Fruit fly (Drosophila melanogaster): ENCODE data around the gene tfc.

Gene tfc

dm6 chr3L:1300076-1300635 lies 43.9 kb downstream of the tfc start (continued):
- TF ChIP-seq CG30403 (GFP tag; optimal IDR thresholded peaks at IDR 0.05) (peak; percentile 82), CG7556 (GFP tag; optimal IDR thresholded peaks at IDR 0.05) (peak; percentile 89), CG4328 (GFP tag; optimal IDR thresholded peaks at IDR 0.05) (peak; percentile 84), CG10959 (GFP tag; IDR thresholded peaks at IDR 0.05) (peak; percentile 82), lilli (GFP tag; optimal IDR thresholded peaks at IDR 0.05) (peak; percentile 70), CG11504 (tag; optimal IDR thresholded peaks at IDR 0.05) (peak; percentile 88), CG14965 (GFP tag; optimal IDR thresholded peaks at IDR 0.05; ENCODE audit: borderline replicate concordance) (no peak), CG1603 (tag; optimal IDR thresholded peaks at IDR 0.05) (peak; percentile 31), dysf (GFP tag; IDR thresholded peaks at IDR 0.05) (peak; percentile 79), CG17612 (GFP tag; IDR thresholded peaks at IDR 0.05) (no peak; the same call in 1 of the 2 replicates), pho (GFP tag; optimal IDR thresholded peaks at IDR 0.05) (peak; percentile 7), CG15479 (GFP tag; optimal IDR thresholded peaks at IDR 0.05) (peak; percentile 17), Max (GFP tag; optimal IDR thresholded peaks at IDR 0.05) (peak; percentile 80), MBD-R2 (GFP tag; IDR thresholded peaks at IDR 0.05) (0 out of 2 replicates have a peak, but pooled peaks have one; percentile 46), Opbp (GFP tag; IDR thresholded peaks at IDR 0.05; ENCODE audit: partially characterized antibody) (no peak), abd-A (tag; optimal IDR thresholded peaks at IDR 0.05) (no peak), cg (GFP tag; optimal IDR thresholded peaks at IDR 0.05) (no peak), CG30020 (tag; optimal IDR thresholded peaks at IDR 0.05) (peak; percentile 41), CG11696 (GFP tag; IDR thresholded peaks at IDR 0.05) (peak; percentile 69), zf30C (GFP tag; optimal IDR thresholded peaks at IDR 0.05) (peak; percentile 97), ara (GFP tag; IDR thresholded peaks at IDR 0.05) (peak; percentile 92), Bdp1 (GFP tag; optimal IDR thresholded peaks at IDR 0.05) (peak; percentile 12), tx (GFP tag; optimal IDR thresholded peaks at IDR 0.05) (no peak), CG6683 (GFP tag; optimal IDR thresholded peaks at IDR 0.05) (peak; percentile 32), usp (GFP tag; optimal IDR thresholded peaks at IDR 0.05) (no peak), Doc3 (GFP tag; IDR thresholded peaks at IDR 0.05; ENCODE audit: partially characterized antibody) (no peak), Ada2b (GFP tag; IDR thresholded peaks at IDR 0.05) (no peak), run (tag; optimal IDR thresholded peaks at IDR 0.05) (peak; percentile 60), HmgD (GFP tag; optimal IDR thresholded peaks at IDR 0.05) (no peak), CG12219 (GFP tag; optimal IDR thresholded peaks at IDR 0.05) (peak; percentile 66), CG5245 (GFP tag; optimal IDR thresholded peaks at IDR 0.05) (peak; percentile 77), NFAT (GFP tag; IDR thresholded peaks at IDR 0.05) (peak; percentile 35; the same call in 1 of the 2 replicates), CG2889 (GFP tag; IDR thresholded peaks at IDR 0.05) (peak; percentile 67; the same call in 2 of the 3 replicates), CG7271 (tag; optimal IDR thresholded peaks at IDR 0.05) (no peak), danr (GFP tag; IDR thresholded peaks at IDR 0.05) (peak; percentile 65), nom (GFP tag; optimal IDR thresholded peaks at IDR 0.05) (peak; percentile 39), CG16779 (GFP tag; IDR thresholded peaks at IDR 0.05) (no peak), H2.0 (GFP tag; IDR thresholded peaks at IDR 0.05) (peak; percentile 67), CG11723 (GFP tag; optimal IDR thresholded peaks at IDR 0.05) (peak; percentile 65), gem (tag; optimal IDR thresholded peaks at IDR 0.05) (peak; percentile 92), nerfin-2 (GFP tag; IDR thresholded peaks at IDR 0.05; ENCODE audit: partially characterized antibody) (no peak), Xbp1 (GFP tag; optimal IDR thresholded peaks at IDR 0.05) (peak; percentile 76), al (GFP tag; IDR thresholded peaks at IDR 0.05) (peak; percentile 63), Poxn (GFP tag; IDR thresholded peaks at IDR 0.05) (no peak), CG15073 (GFP tag; optimal IDR thresholded peaks at IDR 0.05) (peak; percentile 44), Ravus (GFP tag; IDR thresholded peaks at IDR 0.05) (peak; percentile 13; the same call in 1 of the 2 replicates), bbx (GFP tag; IDR thresholded peaks at IDR 0.05; ENCODE audit: partially characterized antibody) (no peak), dm (GFP tag; optimal IDR thresholded peaks at IDR 0.05) (no peak), grau (tag; optimal IDR thresholded peaks at IDR 0.05) (peak; percentile 92), CG9215 (GFP tag; IDR thresholded peaks at IDR 0.05) (peak; percentile 56)

Measured in whole organism, embryonic.